Fruit fly (Drosophila melanogaster) whole organism, wandering third instar larva: ENCODE results near the gene m-cup.

Experiments
- Abd-B ChIP-seq: fragments of >200 bp; optimal IDR thresholded peaks from 2 replicates; lab custom pipeline; 2017; ENCODE audit warnings: missing biosample characterization, missing genetic modification characterization
- Hr83 ChIP-seq: fragments of 200-300 bp; sonication (Bioruptor generic); optimal IDR thresholded peaks from 2 replicates; lab custom pipeline; 2016; ENCODE audit warnings: missing biosample characterization, mild to moderate bottlenecking, missing genetic modification characterization, moderate library complexity; ENCODE audit not compliant: poor library complexity, severe bottlenecking
- Myc ChIP-seq: fragments of >200 bp; optimal IDR thresholded peaks from 2 replicates; lab custom pipeline; 2017
- OdsH ChIP-seq: fragments of 200-800 bp; sonication (Bioruptor generic); optimal IDR thresholded peaks from 2 replicates; lab custom pipeline; 2016; ENCODE audit warnings: missing biosample characterization, mild to moderate bottlenecking, missing genetic modification characterization
- Vsx2 ChIP-seq: fragments of 200-300, 225-300 bp; sonication (Bioruptor generic); optimal IDR thresholded peaks from 2 replicates; lab custom pipeline; 2018; ENCODE audit warnings: missing biosample characterization, missing genetic modification characterization; ENCODE audit not compliant: partially characterized antibody
- br ChIP-seq: fragments of 200-800 bp; sonication (Bioruptor generic); optimal IDR thresholded peaks from 2 replicates; lab custom pipeline; 2016; ENCODE audit warnings: missing biosample characterization, missing genetic modification characterization
- pan ChIP-seq: fragments of >200 bp; optimal IDR thresholded peaks from 2 replicates; lab custom pipeline; 2017
- psq ChIP-seq: fragments of 200-800 bp; sonication (Bioruptor generic); optimal IDR thresholded peaks from 3 replicates; lab custom pipeline; 2017; ENCODE audit warnings: missing biosample characterization, mild to moderate bottlenecking, missing genetic modification characterization, moderate library complexity

- no peak for TF ChIP-seq pan (lab: Kevin White, UChicago)
- no peak for TF ChIP-seq br (GFP tag; lab: Kevin White, UChicago)
- no peak for TF ChIP-seq Abd-B (GFP tag; lab: Kevin White, UChicago)
- no peak for TF ChIP-seq Vsx2
- TF ChIP-seq Hr83, result no peak
- TF ChIP-seq psq, result no peak
- TF ChIP-seq OdsH (GFP tag; lab: Kevin White, UChicago), result no peak
- TF ChIP-seq Myc, result no peak
These were observed 18.9 kb downstream of the m-cup start, which contains the start of gene CG17475 for dm6 chr3R:17130326-17130725.
